Fruit fly (Drosophila melanogaster): Measurements from ENCODE around the gene CG31142.

CG31142 gene

dm6 chr3R:23927429-23927828 lies 1.6 kb upstream of the CG31142 start, which contains the start of gene CG13601:
Gene CG13601 (minus strand): TSS chr3R:23927634.
- TF ChIP-seq esn (GFP tag; optimal IDR thresholded peaks at IDR 0.05) (peak; percentile 42), CG3919 (GFP tag; optimal IDR thresholded peaks at IDR 0.05) (no peak), CG11762 (GFP tag; optimal IDR thresholded peaks at IDR 0.05; ENCODE audit: insufficient read depth) (no peak), CG16779 (tag; optimal IDR thresholded peaks at IDR 0.05) (no peak), fd59A (GFP tag; optimal IDR thresholded peaks at IDR 0.05) (no peak), lz (GFP tag; optimal IDR thresholded peaks at IDR 0.05) (peak; percentile 31), CG34406 (GFP tag; optimal IDR thresholded peaks at IDR 0.05) (no peak), salr (GFP tag; optimal IDR thresholded peaks at IDR 0.05) (no peak), CG1621 (tag; optimal IDR thresholded peaks at IDR 0.05) (no peak), dsx (GFP tag; optimal IDR thresholded peaks at IDR 0.05; ENCODE audit: poor library complexity, severe bottlenecking) (peak; percentile 55), net (GFP tag; optimal IDR thresholded peaks at IDR 0.05) (no peak), achi (GFP tag; optimal IDR thresholded peaks at IDR 0.05) (no peak), Sox14 (GFP tag; optimal IDR thresholded peaks at IDR 0.05) (peak; percentile 20), cyc (GFP tag; optimal IDR thresholded peaks at IDR 0.05) (no peak), dac (GFP tag; optimal IDR thresholded peaks at IDR 0.05) (no peak), CG10669 (GFP tag; optimal IDR thresholded peaks at IDR 0.05) (no peak), Hr38 (GFP tag; optimal IDR thresholded peaks at IDR 0.05) (no peak), eg (GFP tag; IDR thresholded peaks at IDR 0.05) (no peak), Blimp-1 (GFP tag; optimal IDR thresholded peaks at IDR 0.05) (no peak), CG9139 (GFP tag; optimal IDR thresholded peaks at IDR 0.05) (no peak), CG4318 (GFP tag; optimal IDR thresholded peaks at IDR 0.05) (no peak), CG6792 (GFP tag; optimal IDR thresholded peaks at IDR 0.05) (no peak), CG7368 (GFP tag; optimal IDR thresholded peaks at IDR 0.05) (no peak), Sox102F (GFP tag; optimal IDR thresholded peaks at IDR 0.05) (no peak), CG32006 (GFP tag; optimal IDR thresholded peaks at IDR 0.05) (no peak), CG6854 (GFP tag; optimal IDR thresholded peaks at IDR 0.05) (no peak), vri (GFP tag; optimal IDR thresholded peaks at IDR 0.05) (no peak), Eip78C (GFP tag) (peak; percentile 65), Eip75B (GFP tag; optimal IDR thresholded peaks at IDR 0.05) (no peak), CG6808 (GFP tag; optimal IDR thresholded peaks at IDR 0.05) (no peak), fd85E (GFP tag; optimal IDR thresholded peaks at IDR 0.05) (no peak), CG11294 (GFP tag; IDR thresholded peaks at IDR 0.05) (no peak), CG11902 (GFP tag; optimal IDR thresholded peaks at IDR 0.05) (no peak), CG6163 (GFP tag; IDR thresholded peaks at IDR 0.05) (no peak), Hr4 (GFP tag; optimal IDR thresholded peaks at IDR 0.05) (no peak)

dm6 chr3R:23931095-23931728 lies 2.2 kb downstream of the CG31142 start, which contains the start of the genes Rpt2 and CG13599:
Gene Rpt2 (minus strand): TSS chr3R:23931558.
Gene CG13599 (plus strand): TSS chr3R:23931639.
- TF ChIP-seq esn (GFP tag; optimal IDR thresholded peaks at IDR 0.05) (peak; percentile 51), CG6808 (GFP tag; optimal IDR thresholded peaks at IDR 0.05) (no peak), lz (GFP tag; optimal IDR thresholded peaks at IDR 0.05) (peak; percentile 12), Hr4 (GFP tag; optimal IDR thresholded peaks at IDR 0.05) (no peak), CG31627 (GFP tag; optimal IDR thresholded peaks at IDR 0.05) (peak; percentile 6), CG11902 (GFP tag; optimal IDR thresholded peaks at IDR 0.05) (no peak), Sox14 (GFP tag; optimal IDR thresholded peaks at IDR 0.05) (peak; percentile 59), cyc (GFP tag; optimal IDR thresholded peaks at IDR 0.05) (peak; percentile 9), achi (GFP tag; optimal IDR thresholded peaks at IDR 0.05) (no peak), dsx (GFP tag; optimal IDR thresholded peaks at IDR 0.05; ENCODE audit: poor library complexity, severe bottlenecking) (peak; percentile 52), net (GFP tag; optimal IDR thresholded peaks at IDR 0.05) (no peak), fkh (GFP tag; optimal IDR thresholded peaks at IDR 0.05) (peak; percentile 93), CG3032 (tag; optimal IDR thresholded peaks at IDR 0.05) (peak; percentile 4), Blimp-1 (GFP tag; optimal IDR thresholded peaks at IDR 0.05) (no peak), Eip78C (GFP tag) (peak; percentile 19)

Measured in whole organism, prepupa.